Worm (Caenorhabditis elegans) whole organism, dauer: ENCODE measurements around the gene R148.3.

Experiments used
- unc-62 ChIP-seq: sonication (generic microtip); optimal IDR thresholded peaks from 2 replicates; lab custom pipeline; 2017; ENCODE audit warnings: missing biosample characterization, missing genetic modification reagents, missing genetic modification characterization

The R148.3 gene

ce11 chrIII:3174985-3175384, at the start of gene R148.3:
TSS of gene R148.3 (plus strand) at chrIII:3175331.
- TF ChIP-seq unc-62 (GFP tag; lab: Kevin White, UChicago) = no peak

ce11 chrIII:3127074-3127596, 48.0 kb upstream of the R148.3 start, which contains the start of gene nipa-1:
TSS of gene nipa-1 (minus strand) at chrIII:3127124.
- no peak for TF ChIP-seq unc-62 (GFP tag; lab: Kevin White, UChicago)

ce11 chrIII:3127613-3128012, 47.5 kb upstream of the R148.3 start:
- TF ChIP-seq unc-62 (GFP tag; lab: Kevin White, UChicago) = no peak

ce11 chrIII:3129036-3129435, 46.1 kb upstream of the R148.3 start, which contains the start of gene Y53G8B.1:
TSS of gene Y53G8B.1 (plus strand) at chrIII:3129277.
- no peak for TF ChIP-seq unc-62 (GFP tag; lab: Kevin White, UChicago)

ce11 chrIII:3136325-3137001, 38.7 kb upstream of the R148.3 start:
- TF ChIP-seq unc-62 (GFP tag; lab: Kevin White, UChicago) = no peak

- TF ChIP-seq unc-62 (GFP tag; lab: Kevin White, UChicago) = no peak
Measured at ce11 chrIII:3138087-3138486, 37.0 kb upstream of the R148.3 start.

- TF ChIP-seq unc-62 (GFP tag; lab: Kevin White, UChicago) = no peak
Measured at ce11 chrIII:3139144-3139543, 36.0 kb upstream of the R148.3 start, which contains the start of gene mec-12. TSS of gene mec-12 (minus strand) at chrIII:3139234.

ce11 chrIII:3140227-3140626, 34.9 kb upstream of the R148.3 start:
- TF ChIP-seq unc-62 (GFP tag; lab: Kevin White, UChicago) = no peak

- no peak for TF ChIP-seq unc-62 (GFP tag; lab: Kevin White, UChicago)
Measured at ce11 chrIII:3142078-3142477, 33.1 kb upstream of the R148.3 start.

ce11 chrIII:3143657-3144056, 31.5 kb upstream of the R148.3 start, which contains the start of gene C44B11.4:
TSS of gene C44B11.4 (minus strand) at chrIII:3143757.
- no peak for TF ChIP-seq unc-62 (GFP tag; lab: Kevin White, UChicago)

ce11 chrIII:3152848-3153247, 22.3 kb upstream of the R148.3 start, which contains the start of gene C44B11.6:
TSS of gene C44B11.6 (plus strand) at chrIII:3153148.
- no peak for TF ChIP-seq unc-62 (GFP tag; lab: Kevin White, UChicago)

- TF ChIP-seq unc-62 (GFP tag; lab: Kevin White, UChicago) = no peak
Measured at ce11 chrIII:3154968-3155367, 20.2 kb upstream of the R148.3 start, which contains the start of gene C44B11.1. TSS of gene C44B11.1 (plus strand) at chrIII:3155268.

- TF ChIP-seq unc-62 (GFP tag; lab: Kevin White, UChicago) = no peak
Measured at ce11 chrIII:3160490-3160889, 14.6 kb upstream of the R148.3 start.

ce11 chrIII:3161600-3161999, 13.5 kb upstream of the R148.3 start:
- TF ChIP-seq unc-62 (GFP tag; lab: Kevin White, UChicago) = no peak

- no peak for TF ChIP-seq unc-62 (GFP tag; lab: Kevin White, UChicago)
Measured at ce11 chrIII:3163448-3163847, 11.7 kb upstream of the R148.3 start.

ce11 chrIII:3165309-3165708, 9.8 kb upstream of the R148.3 start, which contains the start of gene R148.5:
TSS of gene R148.5 (plus strand) at chrIII:3165639.
- no peak for TF ChIP-seq unc-62 (GFP tag; lab: Kevin White, UChicago)

- no peak for TF ChIP-seq unc-62 (GFP tag; lab: Kevin White, UChicago)
Measured at ce11 chrIII:3169279-3169678, 5.9 kb upstream of the R148.3 start.
